Worm (Caenorhabditis elegans): ENCODE measurements around the gene gtl-2.

ce11 chrIV:11257476-11257875, 15.8 kb upstream of the gtl-2 start:
- TF ChIP-seq ama-1 (optimal IDR thresholded peaks at IDR 0.05) (no peak), ets-7 (tag; optimal IDR thresholded peaks at IDR 0.05) (no peak), flt-1 (GFP tag; IDR thresholded peaks at IDR 0.05) (no peak), scrt-1 (GFP tag; IDR thresholded peaks at IDR 0.05) (no peak), hnd-1 (tag; optimal IDR thresholded peaks at IDR 0.05) (no peak), B0310.2 (tag; optimal IDR thresholded peaks at IDR 0.05) (no peak), F13C5.2 (tag; optimal IDR thresholded peaks at IDR 0.05) (no peak), tbx-37 (GFP tag; conservative IDR thresholded peaks at IDR 0.05) (no peak), ceh-13 (GFP tag; optimal IDR thresholded peaks at IDR 0.05) (no peak), tbx-11 (GFP tag; IDR thresholded peaks at IDR 0.05) (no peak), tra-4 (tag; optimal IDR thresholded peaks at IDR 0.05) (no peak), ceh-36 (tag; optimal IDR thresholded peaks at IDR 0.05) (no peak)

All from whole organism, early embryonic.